Worm (Caenorhabditis elegans): ENCODE results near the gene C06C6.7.
"Not testable (repeated sequence)": the region's sequence is repeated elsewhere in the genome, so short reads cannot be mapped to it uniquely, and the experiment has no call there.

The C06C6.7 gene

ce11 chrV:15991850-15992249 is at the start of gene C06C6.7:
C06C6.7 (plus strand) TSS chrV:15992150.
- TF ChIP-seq snu-23 (GFP tag; optimal IDR thresholded peaks at IDR 0.05); vab-15 (tag; optimal IDR thresholded peaks at IDR 0.05); lin-39 (tag; optimal IDR thresholded peaks at IDR 0.05): not testable (repeated sequence)

- TF ChIP-seq irx-1 (tag; optimal IDR thresholded peaks at IDR 0.05) (no peak), egl-13 (tag; optimal IDR thresholded peaks at IDR 0.05) (no peak), unc-62 (GFP tag; optimal IDR thresholded peaks at IDR 0.05) (no peak)
Observed at ce11 chrV:15943125-15943524, 48.8 kb upstream of the C06C6.7 start, which contains the start of gene srw-53. srw-53 (plus strand) TSS chrV:15943425.

DNA sequence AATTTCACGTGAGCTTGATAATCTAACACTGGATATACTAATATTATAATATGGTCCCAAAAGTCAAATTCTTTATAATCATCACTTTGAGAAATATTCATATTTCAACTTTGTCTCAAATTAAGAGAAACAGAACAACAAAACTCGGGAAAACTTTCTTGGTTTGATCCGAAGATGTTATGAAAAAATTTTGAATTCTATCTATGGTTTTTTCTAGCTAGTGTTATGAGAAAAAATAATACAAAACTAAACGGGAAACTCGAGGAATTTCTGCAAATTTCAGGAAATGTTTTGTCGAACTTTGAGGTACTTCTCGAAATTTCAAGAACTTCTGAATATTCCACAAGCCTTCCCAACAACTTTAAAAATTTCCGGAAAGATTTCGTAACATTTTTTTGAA is 41.0 kb upstream of the C06C6.7 start, which contains the start of gene srw-59:
TSS of gene srw-59 (minus strand) at position 101 of the 400 bp plus-strand sequence.
- TF ChIP-seq aly-2 (tag; optimal IDR thresholded peaks at IDR 0.05) (no peak), snu-23 (GFP tag; optimal IDR thresholded peaks at IDR 0.05) (no peak), nhr-84 (tag; optimal IDR thresholded peaks at IDR 0.05) (no peak), Y116A8C.19 (tag; optimal IDR thresholded peaks at IDR 0.05; ENCODE audit: borderline replicate concordance) (no peak), ztf-4 (tag; optimal IDR thresholded peaks at IDR 0.05) (no peak), unc-30 (tag; optimal IDR thresholded peaks at IDR 0.05) (no peak), nhr-71 (tag; optimal IDR thresholded peaks at IDR 0.05) (no peak), swsn-7 (tag; optimal IDR thresholded peaks at IDR 0.05) (no peak), efl-3 (GFP tag; optimal IDR thresholded peaks at IDR 0.05) (no peak), ceh-82 (tag; optimal IDR thresholded peaks at IDR 0.05) (no peak), unc-98 (GFP tag; IDR thresholded peaks at IDR 0.05) (no peak), ceh-8 (GFP tag; optimal IDR thresholded peaks at IDR 0.05) (no peak), zip-4 (GFP tag; optimal IDR thresholded peaks at IDR 0.05) (no peak), nhr-19 (GFP tag; conservative IDR thresholded peaks at IDR 0.05) (no peak), lin-14 (GFP tag; optimal IDR thresholded peaks at IDR 0.05) (no peak)

ce11 chrV:15952762-15953161 is 39.2 kb upstream of the C06C6.7 start, which contains the start of gene srw-56:
srw-56 (minus strand) TSS chrV:15952862.
- TF ChIP-seq unc-30 (tag; optimal IDR thresholded peaks at IDR 0.05) (no peak), zag-1 (tag; optimal IDR thresholded peaks at IDR 0.05) (no peak), efl-1 (optimal IDR thresholded peaks at IDR 0.05) (no peak), efl-1 (GFP tag; optimal IDR thresholded peaks at IDR 0.05 in 1 of 2) (peak in 1 of 2 experiments; percentile 61), rnt-1 (tag; optimal IDR thresholded peaks at IDR 0.05) (no peak), xbp-1 (tag; optimal IDR thresholded peaks at IDR 0.05) (no peak), dpl-1 (GFP tag; optimal IDR thresholded peaks at IDR 0.05) (no peak), tlp-1 (tag; optimal IDR thresholded peaks at IDR 0.05) (no peak)

ce11 chrV:15954932-15955331 is 37.0 kb upstream of the C06C6.7 start, which contains the start of gene srw-57:
srw-57 (minus strand) TSS chrV:15955032.
- no peak for TF ChIP-seq unc-30 (tag; optimal IDR thresholded peaks at IDR 0.05)
- TF ChIP-seq nhr-20 (tag; optimal IDR thresholded peaks at IDR 0.05) = no peak
- TF ChIP-seq alr-1 (tag; optimal IDR thresholded peaks at IDR 0.05; ENCODE audit: borderline replicate concordance) = no peak
- TF ChIP-seq sup-37 (GFP tag; optimal IDR thresholded peaks at IDR 0.05) = no peak
- TF ChIP-seq aha-1 (tag; optimal IDR thresholded peaks at IDR 0.05) = no peak
- TF ChIP-seq C34B4.2 (tag; optimal IDR thresholded peaks at IDR 0.05) = no peak
- no peak for TF ChIP-seq nhr-28 (tag; optimal IDR thresholded peaks at IDR 0.05)
- TF ChIP-seq elt-3 (tag; optimal IDR thresholded peaks at IDR 0.05) = no peak
- no peak for TF ChIP-seq ceh-8 (GFP tag; optimal IDR thresholded peaks at IDR 0.05)
- no peak for TF ChIP-seq swsn-7 (tag; optimal IDR thresholded peaks at IDR 0.05)
- TF ChIP-seq mab-9 (GFP tag; IDR thresholded peaks at IDR 0.05) = no peak
- TF ChIP-seq hpl-2 (GFP tag; optimal IDR thresholded peaks at IDR 0.05) = no peak
- TF ChIP-seq vab-15 (tag; optimal IDR thresholded peaks at IDR 0.05) = no peak
